Worm (Caenorhabditis elegans): ENCODE measurements around the gene F09E5.11.

F09E5.11 gene

ce11 chrII:5320205-5320951, 37.6 kb downstream of the F09E5.11 start (continued):
- TF ChIP-seq nhr-237 (tag; optimal IDR thresholded peaks at IDR 0.05) (peak; percentile 47), elt-2 (tag; optimal IDR thresholded peaks at IDR 0.05) (peak; percentile 58), dsc-1 (tag; optimal IDR thresholded peaks at IDR 0.05) (peak; percentile 69), nhr-19 (GFP tag; conservative IDR thresholded peaks at IDR 0.05) (no peak), pax-3 (tag; optimal IDR thresholded peaks at IDR 0.05) (no peak), nhr-28 (tag; optimal IDR thresholded peaks at IDR 0.05) (no peak), grh-1 (GFP tag; IDR thresholded peaks at IDR 0.05) (0 out of 2 replicates have a peak, but pooled peaks have one; percentile 25), hlh-4 (tag; optimal IDR thresholded peaks at IDR 0.05) (no peak), nhr-47 (tag; optimal IDR thresholded peaks at IDR 0.05) (no peak), F16B12.6 (tag; optimal IDR thresholded peaks at IDR 0.05) (no peak), egl-13 (tag; optimal IDR thresholded peaks at IDR 0.05) (no peak), ceh-8 (GFP tag; optimal IDR thresholded peaks at IDR 0.05) (peak; percentile 4), fos-1 (tag; optimal IDR thresholded peaks at IDR 0.05) (no peak), nhr-84 (tag; optimal IDR thresholded peaks at IDR 0.05) (no peak), mab-9 (GFP tag; IDR thresholded peaks at IDR 0.05) (no peak), ces-1 (GFP tag; optimal IDR thresholded peaks at IDR 0.05) (no peak), tlp-1 (tag; optimal IDR thresholded peaks at IDR 0.05) (no peak), ceh-63 (GFP tag; optimal IDR thresholded peaks at IDR 0.05) (no peak), ceh-88 (GFP tag; IDR thresholded peaks at IDR 0.05) (no peak), hlh-17 (GFP tag; optimal IDR thresholded peaks at IDR 0.05; ENCODE audit: borderline replicate concordance) (no peak), nhr-85 (tag) (peak; percentile 91), pqm-1 (tag; optimal IDR thresholded peaks at IDR 0.05) (no peak), isw-1 (GFP tag; IDR thresholded peaks at IDR 0.05) (no peak), efl-1 (optimal IDR thresholded peaks at IDR 0.05) (peak; percentile 2 to 22), efl-1 (GFP tag; optimal IDR thresholded peaks at IDR 0.05 in 1 of 2) (peak in 1 of 2 experiments; percentile 53), xbp-1 (tag; optimal IDR thresholded peaks at IDR 0.05) (no peak), swsn-7 (tag; optimal IDR thresholded peaks at IDR 0.05) (peak; percentile 7), mdl-1 (tag; optimal IDR thresholded peaks at IDR 0.05) (no peak), egl-27 (tag; optimal IDR thresholded peaks at IDR 0.05) (no peak), C04F5.9 (tag; optimal IDR thresholded peaks at IDR 0.05) (no peak), aly-2 (tag; optimal IDR thresholded peaks at IDR 0.05) (no peak), lin-13 (GFP tag; optimal IDR thresholded peaks at IDR 0.05) (no peak), C34B4.2 (tag; optimal IDR thresholded peaks at IDR 0.05) (no peak), alr-1 (tag; optimal IDR thresholded peaks at IDR 0.05; ENCODE audit: borderline replicate concordance) (no peak), snu-23 (GFP tag; optimal IDR thresholded peaks at IDR 0.05) (peak; percentile 63), lin-15B (tag; optimal IDR thresholded peaks at IDR 0.05) (no peak), Y116A8C.19 (tag; optimal IDR thresholded peaks at IDR 0.05; ENCODE audit: borderline replicate concordance) (no peak), lin-35 (GFP tag; optimal IDR thresholded peaks at IDR 0.05) (peak in 1 of 2 experiments; percentile 57), elt-3 (tag; optimal IDR thresholded peaks at IDR 0.05) (peak in 3 of 6 experiments; percentile 70 to 82 (median 75)), snpc-4 (tag; optimal IDR thresholded peaks at IDR 0.05) (peak; percentile 2), fkh-8 (tag; optimal IDR thresholded peaks at IDR 0.05) (no peak), unc-86 (tag; optimal IDR thresholded peaks at IDR 0.05) (no peak), ztf-11 (tag; optimal IDR thresholded peaks at IDR 0.05) (no peak), unc-30 (tag; optimal IDR thresholded peaks at IDR 0.05) (no peak), mep-1 (tag; optimal IDR thresholded peaks at IDR 0.05) (peak; percentile 51), rnt-1 (tag; optimal IDR thresholded peaks at IDR 0.05) (no peak), ztf-4 (tag; optimal IDR thresholded peaks at IDR 0.05) (no peak), aha-1 (tag; optimal IDR thresholded peaks at IDR 0.05) (no peak), zip-4 (GFP tag; optimal IDR thresholded peaks at IDR 0.05) (peak; percentile 32), dpl-1 (GFP tag; optimal IDR thresholded peaks at IDR 0.05) (peak in 1 of 3 experiments; percentile 23), jun-1 (tag; optimal IDR thresholded peaks at IDR 0.05) (no peak), fkh-4 (tag; optimal IDR thresholded peaks at IDR 0.05; ENCODE audit: borderline replicate concordance) (peak; percentile 4)
